Worm (Caenorhabditis elegans) whole organism, young adult: ENCODE measurements around the gene Y71H2AM.6.

Experiments used
- C17E4.6 ChIP-seq: fragments of 200-800 bp; sonication (Bioruptor generic); IDR thresholded peaks from 2 replicates; pipeline ENCODE4 v1.3.6; 2022; ENCODE audit warnings: missing genetic modification reagents, missing genetic modification characterization, missing compliant biosample characterization
- F10E7.11 ChIP-seq: sonication (generic microtip); optimal IDR thresholded peaks from 2 replicates; lab custom pipeline; 2017; ENCODE audit warnings: mild to moderate bottlenecking, missing genetic modification characterization, moderate library complexity, missing compliant biosample characterization
- F33H1.4 ChIP-seq: fragments of 200-800 bp; sonication (Bioruptor generic); IDR thresholded peaks from 2 replicates; pipeline ENCODE4 v1.3.6; 2022; ENCODE audit warnings: missing genetic modification reagents, missing genetic modification characterization, missing compliant biosample characterization
- F37B4.10 ChIP-seq: fragments of 200-800 bp; sonication (Bioruptor generic); IDR thresholded peaks from 2 replicates; pipeline ENCODE4 v1.3.6; 2022; ENCODE audit warnings: missing genetic modification characterization, missing compliant biosample characterization
- F39B2.1 ChIP-seq: fragments of 200-800 bp; sonication (Bioruptor generic); IDR thresholded peaks from 2 replicates; pipeline ENCODE4 v1.3.6; 2022; ENCODE audit warnings: missing genetic modification reagents, missing genetic modification characterization, missing compliant biosample characterization
- K12H6.12 ChIP-seq: fragments of 200-800 bp; sonication (Bioruptor generic); optimal IDR thresholded peaks from 2 replicates; lab custom pipeline; 2018; ENCODE audit warnings: mild to moderate bottlenecking, missing genetic modification characterization, missing compliant biosample characterization
- T26A5.8 ChIP-seq: sonication (generic microtip); optimal IDR thresholded peaks from 2 replicates; lab custom pipeline; 2016; ENCODE audit warnings: missing genetic modification characterization, missing compliant biosample characterization
- Y53G8AR.9 ChIP-seq: fragments of 200-800 bp; sonication (Bioruptor generic); conservative IDR thresholded peaks from 2 replicates; pipeline ENCODE4 v1.3.6; 2022; ENCODE audit warnings: missing genetic modification reagents, missing genetic modification characterization, missing compliant biosample characterization
- Y79H2A.3 ChIP-seq: fragments of 200-800 bp; sonication (Bioruptor generic); conservative IDR thresholded peaks from 2 replicates; pipeline ENCODE4 v1.3.6; 2022; ENCODE audit warnings: missing genetic modification reagents, missing genetic modification characterization, missing compliant biosample characterization
- aptf-2 ChIP-seq: fragments of 200-800 bp; sonication (Bioruptor generic); conservative IDR thresholded peaks from 2 replicates; pipeline ENCODE4 v1.3.6; 2022; ENCODE audit warnings: missing genetic modification reagents, missing genetic modification characterization, missing compliant biosample characterization
- aptf-3 ChIP-seq: fragments of 200-800 bp; sonication (Bioruptor generic); IDR thresholded peaks from 2 replicates; pipeline ENCODE4 v1.3.6; 2022; ENCODE audit warnings: missing genetic modification characterization, missing compliant biosample characterization
- atf-7 ChIP-seq: sonication (generic microtip); optimal IDR thresholded peaks from 2 replicates; lab custom pipeline; 2017; ENCODE audit warnings: mild to moderate bottlenecking, missing genetic modification characterization, missing compliant biosample characterization
- attf-5 ChIP-seq: fragments of 200-800 bp; sonication (Bioruptor generic); optimal IDR thresholded peaks from 2 replicates; lab custom pipeline; 2018; ENCODE audit warnings: mild to moderate bottlenecking, missing genetic modification characterization, missing compliant biosample characterization
- ccch-3 ChIP-seq: fragments of 200-800 bp; sonication (Bioruptor generic); optimal IDR thresholded peaks from 2 replicates; lab custom pipeline; 2018; ENCODE audit warnings: mild to moderate bottlenecking, missing genetic modification characterization, missing compliant biosample characterization
- ceh-91 ChIP-seq: fragments of 200-800 bp; sonication (Bioruptor generic); IDR thresholded peaks from 2 replicates; pipeline ENCODE4 v1.3.6; 2022; ENCODE audit warnings: missing genetic modification reagents, missing genetic modification characterization, missing compliant biosample characterization
- dpl-1 ChIP-seq: fragments of 150-350 bp; optimal IDR thresholded peaks from 2 replicates; lab custom pipeline; 2014; ENCODE audit warnings: missing biosample characterization, missing genetic modification reagents, missing genetic modification characterization
- egrh-3 ChIP-seq: fragments of 200-800 bp; sonication (Bioruptor generic); IDR thresholded peaks from 2 replicates; pipeline ENCODE4 v1.3.6; 2022; ENCODE audit warnings: missing genetic modification reagents, missing genetic modification characterization, missing compliant biosample characterization
- ets-4 ChIP-seq: fragments of 200-800 bp; sonication (Bioruptor generic); optimal IDR thresholded peaks from 2 replicates; lab custom pipeline; 2018; ENCODE audit warnings: mild to moderate bottlenecking, missing genetic modification characterization, missing compliant biosample characterization
- fkh-3 ChIP-seq: sonication (generic microtip); optimal IDR thresholded peaks from 2 replicates; lab custom pipeline; 2016; ENCODE audit warnings: mild to moderate bottlenecking, missing genetic modification characterization, missing compliant biosample characterization
- hmg-1.2 ChIP-seq: fragments of 200-800 bp; sonication (Bioruptor generic); IDR thresholded peaks from 2 replicates; pipeline ENCODE4 v1.3.6; 2022; ENCODE audit warnings: missing genetic modification reagents, missing genetic modification characterization, missing compliant biosample characterization
- lin-54 ChIP-seq: fragments of 200-800 bp; sonication (Bioruptor generic); optimal IDR thresholded peaks from 2 replicates; lab custom pipeline; 2018; ENCODE audit warnings: mild to moderate bottlenecking, missing genetic modification characterization, missing compliant biosample characterization
- madf-6 ChIP-seq: fragments of 200-800 bp; sonication (Bioruptor generic); IDR thresholded peaks from 2 replicates; pipeline ENCODE4 v1.3.6; 2022; ENCODE audit warnings: missing genetic modification reagents, missing genetic modification characterization, missing compliant biosample characterization
- nfya-1 ChIP-seq: sonication (generic microtip); optimal IDR thresholded peaks from 2 replicates; lab custom pipeline; 2017; ENCODE audit warnings: antibody characterized with exemption, missing compliant biosample characterization, missing genetic modification characterization, borderline replicate concordance; ENCODE audit not compliant: insufficient read depth
- nfyb-1 ChIP-seq: fragments of 200-800 bp; sonication (Bioruptor generic); IDR thresholded peaks from 2 replicates; pipeline ENCODE4 v1.3.6; 2022; ENCODE audit warnings: missing genetic modification reagents, missing genetic modification characterization, missing compliant biosample characterization
- sdz-38 ChIP-seq: sonication (generic microtip); optimal IDR thresholded peaks from 2 replicates; lab custom pipeline; 2016; ENCODE audit warnings: missing genotype, missing genetic modification characterization, missing compliant biosample characterization
- sptf-2 ChIP-seq: fragments of 200-800 bp; sonication (Bioruptor generic); optimal IDR thresholded peaks from 2 replicates; lab custom pipeline; 2018; ENCODE audit warnings: mild to moderate bottlenecking, missing genetic modification characterization, missing compliant biosample characterization
- ztf-18 ChIP-seq: sonication (generic microtip); optimal IDR thresholded peaks from 2 replicates; lab custom pipeline; 2016; ENCODE audit warnings: missing genotype, mild to moderate bottlenecking, missing genetic modification characterization, missing compliant biosample characterization
- ztf-25 ChIP-seq: fragments of 200-800 bp; sonication (Bioruptor generic); IDR thresholded peaks from 2 replicates; pipeline ENCODE4 v1.3.6; 2022; ENCODE audit warnings: missing genetic modification reagents, missing genetic modification characterization, missing compliant biosample characterization

Y71H2AM.6 gene

ce11 chrIII:2816205-2816923 lies 35.5 kb downstream of the Y71H2AM.6 start:
- peak; percentile 91 for TF ChIP-seq nfyb-1 (GFP tag; lab: Robert Waterston, UW)
- TF ChIP-seq aptf-3 (GFP tag; lab: Robert Waterston, UW), result no peak
- TF ChIP-seq hmg-1.2, result peak; percentile 94
- no peak for TF ChIP-seq ztf-25 (GFP tag; lab: Robert Waterston, UW)
- no peak for TF ChIP-seq Y79H2A.3 (GFP tag; lab: Robert Waterston, UW)

DNA sequence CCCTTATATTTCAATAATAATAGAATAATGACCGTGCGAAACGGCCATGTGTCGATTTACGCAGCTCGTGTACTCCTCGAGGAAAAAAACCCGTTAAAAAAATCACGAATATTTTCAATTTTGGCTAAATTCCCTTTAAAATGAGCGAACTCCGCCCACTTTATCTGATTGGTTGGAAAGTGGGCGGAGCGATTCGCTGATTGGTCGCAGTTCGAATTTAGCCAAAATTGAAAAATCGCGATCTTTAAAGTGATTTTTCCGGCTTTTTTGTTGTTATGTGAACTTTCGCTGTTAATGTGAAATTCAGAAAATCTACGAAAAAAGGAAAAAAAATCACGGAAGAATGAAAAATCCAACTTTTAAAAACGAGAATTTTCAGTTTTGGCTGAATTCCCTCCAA lies 37.0 kb downstream of the Y71H2AM.6 start:
- TF ChIP-seq K12H6.12 (no peak), nfya-1 (no peak), nfyb-1 (GFP tag; lab: Robert Waterston, UW) (peak; percentile 31; the same call in 1 of the 2 replicates), F37B4.10 (GFP tag; lab: Robert Waterston, UW) (no peak)

ce11 chrIII:2818980-2819379 lies 38.1 kb downstream of the Y71H2AM.6 start, which contains the start of gene pipp-4P:
pipp-4P (plus strand) TSS chrIII:2819280.
- no peak for TF ChIP-seq F39B2.1

DNA sequence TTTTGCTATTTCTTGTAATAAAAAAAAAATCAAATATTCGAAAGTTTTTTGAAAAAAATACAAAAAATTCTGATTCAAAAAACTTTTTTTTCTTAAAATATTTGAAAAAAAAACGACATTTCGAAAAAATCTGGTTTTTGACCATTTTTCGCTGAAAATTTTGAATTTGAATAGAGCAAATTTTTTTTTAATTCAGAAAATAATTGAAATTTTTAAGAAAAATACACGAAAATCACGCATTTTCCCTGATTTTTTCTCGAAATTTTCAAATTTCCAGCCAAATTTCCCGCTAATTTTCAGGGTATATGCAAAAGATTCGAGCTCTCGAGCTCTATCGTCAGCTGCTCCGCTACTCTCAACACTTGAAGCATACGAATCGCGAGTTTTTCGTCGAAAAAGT lies 45.9 kb downstream of the Y71H2AM.6 start, which contains the start of gene Y71H2AM.1:
Gene Y71H2AM.1 (plus strand): TSS at position 301 of the 400 bp plus-strand sequence.
- no peak for TF ChIP-seq ccch-3 (GFP tag; lab: Kevin White, UChicago)
- TF ChIP-seq F33H1.4, result no peak
- no peak for TF ChIP-seq sdz-38 (tag; lab: Kevin White, UChicago)
- TF ChIP-seq hmg-1.2, result no peak
- TF ChIP-seq F10E7.11 (tag; lab: Kevin White, UChicago), result no peak
- TF ChIP-seq ztf-18 (tag; lab: Kevin White, UChicago), result no peak
- TF ChIP-seq aptf-2 (GFP tag; lab: Robert Waterston, UW), result no peak
- no peak for TF ChIP-seq dpl-1
- no peak for TF ChIP-seq egrh-3
- TF ChIP-seq atf-7, result no peak
- TF ChIP-seq sptf-2, result no peak
- TF ChIP-seq ceh-91 (GFP tag; lab: Robert Waterston, UW), result no peak
- TF ChIP-seq madf-6 (GFP tag; lab: Robert Waterston, UW), result no peak
- no peak for TF ChIP-seq C17E4.6 (GFP tag; lab: Robert Waterston, UW)
- no peak for TF ChIP-seq attf-5 (GFP tag; lab: Kevin White, UChicago)
- no peak for TF ChIP-seq ets-4 (GFP tag; lab: Kevin White, UChicago)
- no peak for TF ChIP-seq lin-54 (GFP tag; lab: Kevin White, UChicago)
- no peak for TF ChIP-seq Y53G8AR.9
- no peak for TF ChIP-seq fkh-3 (tag; lab: Kevin White, UChicago)
- no peak for TF ChIP-seq T26A5.8
- TF ChIP-seq, all 124 proteins: peak for 0
